Fruit fly (Drosophila melanogaster) whole organism, embryonic: ENCODE results near the gene upSET.

Experiments
- Atf6 ChIP-seq: fragments of 200-800 bp; sonication (Bioruptor generic); IDR thresholded peaks from 2 replicates; pipeline ENCODE4 v1.3.6; 2022; ENCODE audit warnings: missing biosample characterization, missing genetic modification characterization
- B-H2 ChIP-seq: fragments of 200-800 bp; sonication (Bioruptor generic); optimal IDR thresholded peaks from 2 replicates; lab custom pipeline; 2018; ENCODE audit warnings: missing biosample characterization, mild to moderate bottlenecking, missing genetic modification characterization
- Bgb ChIP-seq: fragments of 200-800 bp; sonication (Bioruptor generic); IDR thresholded peaks from 2 replicates; pipeline ENCODE4 v1.3.6; 2022; ENCODE audit warnings: missing biosample characterization, missing genetic modification characterization; ENCODE audit not compliant: partially characterized antibody
- CG10543 ChIP-seq: fragments of 200-800 bp; sonication (Bioruptor generic); optimal IDR thresholded peaks from 3 replicates; lab custom pipeline; 2017; ENCODE audit warnings: missing biosample characterization, mild to moderate bottlenecking, missing genetic modification characterization, moderate library complexity
- CG11398 ChIP-seq: fragments of 200-800 bp; sonication (Bioruptor generic); optimal IDR thresholded peaks from 2 replicates; lab custom pipeline; 2016; ENCODE audit warnings: missing biosample characterization, missing genetic modification characterization
- CG13296 ChIP-seq: fragments of 200-800 bp; sonication (Bioruptor generic); optimal IDR thresholded peaks from 3 replicates; lab custom pipeline; 2018; ENCODE audit warnings: missing biosample characterization, mild to moderate bottlenecking, missing genetic modification characterization
- CG15011 ChIP-seq: fragments of 200-800 bp; sonication (Bioruptor generic); optimal IDR thresholded peaks from 3 replicates; lab custom pipeline; 2018; ENCODE audit warnings: missing biosample characterization, mild to moderate bottlenecking, missing genetic modification characterization
- CG15514 ChIP-seq: fragments of 200-800 bp; sonication (Bioruptor generic); optimal IDR thresholded peaks from 3 replicates; lab custom pipeline; 2017; ENCODE audit warnings: missing biosample characterization, missing genetic modification characterization, mild to moderate bottlenecking, moderate library complexity, missing genetic modification reagents
- CG15601 ChIP-seq: fragments of 200-800 bp; sonication (Bioruptor generic); optimal IDR thresholded peaks from 3 replicates; lab custom pipeline; 2019; ENCODE audit warnings: missing biosample characterization, mild to moderate bottlenecking, missing genetic modification characterization, moderate library complexity
- CG18599 ChIP-seq: fragments of 200-800 bp; sonication (Bioruptor generic); optimal IDR thresholded peaks from 3 replicates; lab custom pipeline; 2017; ENCODE audit warnings: missing biosample characterization, missing genetic modification characterization, mild to moderate bottlenecking, moderate library complexity, missing genetic modification reagents
- CG2120 ChIP-seq: fragments of 200-800 bp; sonication (Bioruptor generic); optimal IDR thresholded peaks from 3 replicates; lab custom pipeline; 2016; ENCODE audit warnings: missing biosample characterization, missing genetic modification characterization
- CG2129 ChIP-seq: fragments of 200-800 bp; sonication (Bioruptor generic); IDR thresholded peaks from 2 replicates; pipeline ENCODE4 v1.3.6; 2022; ENCODE audit warnings: missing biosample characterization, missing genetic modification characterization; ENCODE audit not compliant: partially characterized antibody
- CG6765 ChIP-seq: fragments of 200-800 bp; sonication (Bioruptor generic); optimal IDR thresholded peaks from 3 replicates; lab custom pipeline; 2017; ENCODE audit warnings: missing biosample characterization, mild to moderate bottlenecking, missing genetic modification characterization
- CG6813 ChIP-seq: fragments of 200-800 bp; sonication (Bioruptor generic); optimal IDR thresholded peaks from 2 replicates; lab custom pipeline; 2017; ENCODE audit warnings: missing biosample characterization, missing genetic modification characterization, mild to moderate bottlenecking, moderate library complexity, missing genetic modification reagents
- CG8281 ChIP-seq: fragments of 200-800 bp; sonication (Bioruptor generic); optimal IDR thresholded peaks from 2 replicates; lab custom pipeline; 2018; ENCODE audit warnings: missing biosample characterization, mild to moderate bottlenecking, missing genetic modification characterization, moderate library complexity
- CG9727 ChIP-seq: fragments of 200-800 bp; sonication (Bioruptor generic); optimal IDR thresholded peaks from 3 replicates; lab custom pipeline; 2017; ENCODE audit warnings: missing biosample characterization, mild to moderate bottlenecking, missing genetic modification characterization
- Dek ChIP-seq: fragments of 200-800 bp; sonication (Bioruptor generic); optimal IDR thresholded peaks from 3 replicates; lab custom pipeline; 2019; ENCODE audit warnings: missing biosample characterization, mild to moderate bottlenecking, missing genetic modification characterization, moderate library complexity
- Ets65A ChIP-seq: fragments of 200-800 bp; sonication (Bioruptor generic); peaks from one replicate; lab custom pipeline; 2016; ENCODE audit warnings: missing biosample characterization, missing genetic modification characterization
- HHEX ChIP-seq: fragments of 200-800 bp; sonication (Bioruptor generic); optimal IDR thresholded peaks from 3 replicates; lab custom pipeline; 2017; ENCODE audit warnings: missing biosample characterization, mild to moderate bottlenecking, missing genetic modification characterization, missing genetic modification reagents
- Hmr ChIP-seq: fragments of 200-800 bp; sonication (Bioruptor generic); optimal IDR thresholded peaks from 3 replicates; lab custom pipeline; 2017; ENCODE audit warnings: mild to moderate bottlenecking, missing biosample characterization, missing genetic modification reagents, missing genetic modification characterization
- Hr39 ChIP-seq: fragments of >200 bp; optimal IDR thresholded peaks from 2 replicates; lab custom pipeline; 2017
- Jarid2 ChIP-seq: fragments of 200-800 bp; sonication (Bioruptor generic); optimal IDR thresholded peaks from 3 replicates; lab custom pipeline; 2017; ENCODE audit warnings: mild to moderate bottlenecking, missing biosample characterization, missing genetic modification reagents, missing genetic modification characterization
- Lpt ChIP-seq: fragments of >200 bp; optimal IDR thresholded peaks from 2 replicates; lab custom pipeline; 2018; ENCODE audit warnings: missing biosample characterization, missing genetic modification characterization
- Max ChIP-seq: fragments of 200-800 bp; sonication (Bioruptor generic); optimal IDR thresholded peaks from 2 replicates; lab custom pipeline; 2016; ENCODE audit warnings: missing biosample characterization, mild to moderate bottlenecking, missing genetic modification characterization
- Meics ChIP-seq: fragments of 200-800 bp; sonication (Bioruptor generic); optimal IDR thresholded peaks from 2 replicates; lab custom pipeline; 2017; ENCODE audit warnings: missing biosample characterization, mild to moderate bottlenecking, missing genetic modification characterization
- Pdp1 ChIP-seq, 2 experiments: fragments of 200-800 bp; sonication (Bioruptor generic); optimal IDR thresholded peaks; 3 replicates each; lab custom pipeline; 2016; ENCODE audit warnings: missing biosample characterization in 2 of 2, missing genetic modification characterization in 2 of 2, mild to moderate bottlenecking in 1 of 2, moderate library complexity in 1 of 2
- Rx ChIP-seq: fragments of 200-800 bp; sonication (Bioruptor generic); IDR thresholded peaks from 2 replicates; pipeline ENCODE4 v1.3.6; 2022; ENCODE audit warnings: missing biosample characterization, missing genetic modification characterization
- Usf ChIP-seq: fragments of 200-800 bp; sonication (Bioruptor generic); optimal IDR thresholded peaks from 2 replicates; lab custom pipeline; 2017; ENCODE audit warnings: missing genotype, missing biosample characterization, missing genetic modification characterization
- chm ChIP-seq: fragments of 200-800 bp; sonication (Bioruptor generic); IDR thresholded peaks from 2 replicates; pipeline ENCODE4 v1.3.6; 2022; ENCODE audit warnings: missing biosample characterization, missing genetic modification characterization
- dan ChIP-seq: fragments of 200-800 bp; sonication (Bioruptor generic); IDR thresholded peaks from 2 replicates; pipeline ENCODE4 v1.3.6; 2022; ENCODE audit warnings: missing biosample characterization, missing genetic modification characterization
- dysf ChIP-seq: fragments of 200-800 bp; sonication (Bioruptor generic); IDR thresholded peaks from 3 replicates; pipeline ENCODE4 v1.3.6; 2022; ENCODE audit warnings: missing biosample characterization, missing genetic modification characterization
- fd64A ChIP-seq: fragments of 200-800 bp; sonication (Bioruptor generic); optimal IDR thresholded peaks from 3 replicates; lab custom pipeline; 2018; ENCODE audit warnings: missing biosample characterization, mild to moderate bottlenecking, missing genetic modification characterization
- gsb ChIP-seq: fragments of 200-800 bp; sonication (Bioruptor generic); IDR thresholded peaks from 2 replicates; pipeline ENCODE4 v1.3.6; 2022; ENCODE audit warnings: missing biosample characterization, missing genetic modification characterization
- lab ChIP-seq: fragments of 200-800 bp; sonication (Bioruptor generic); optimal IDR thresholded peaks from 3 replicates; lab custom pipeline; 2017; ENCODE audit warnings: missing biosample characterization, missing genetic modification characterization, mild to moderate bottlenecking, moderate library complexity, missing genetic modification reagents
- nom ChIP-seq: fragments of 200-800 bp; sonication (Bioruptor generic); optimal IDR thresholded peaks from 2 replicates; lab custom pipeline; 2017; ENCODE audit warnings: missing biosample characterization, missing genetic modification characterization, mild to moderate bottlenecking, moderate library complexity, missing genetic modification reagents
- pita ChIP-seq: fragments of 200-800 bp; sonication (Bioruptor generic); optimal IDR thresholded peaks from 2 replicates; lab custom pipeline; 2017; ENCODE audit warnings: missing biosample characterization, mild to moderate bottlenecking, missing genetic modification characterization
- schlank ChIP-seq: fragments of 200-800 bp; sonication (Bioruptor generic); optimal IDR thresholded peaks from 2 replicates; lab custom pipeline; 2018; ENCODE audit warnings: missing biosample characterization, mild to moderate bottlenecking, missing genetic modification characterization
- slbo ChIP-seq: fragments of 200-800 bp; sonication (Bioruptor generic); IDR thresholded peaks from 2 replicates; pipeline ENCODE4 v1.3.6; 2022; ENCODE audit warnings: missing biosample characterization, missing genetic modification characterization

Gene upSET

dm6 chr3L:13973377-13974111 is 28.4 kb upstream of the upSET start, which contains the start of the genes CG13738 and Hsc70-1 (continued):
- no peak for TF ChIP-seq CG11398 (GFP tag; lab: Kevin White, UChicago)
- TF ChIP-seq CG2129 (GFP tag; lab: Robert Waterston, UW), result no peak
- TF ChIP-seq Pdp1 (GFP tag; optimal IDR thresholded peaks at IDR 0.05; lab: Kevin White, UChicago), result no peak
- no peak for TF ChIP-seq pita (GFP tag; lab: Kevin White, UChicago)
- no peak for TF ChIP-seq Usf (GFP tag; lab: Kevin White, UChicago)
- TF ChIP-seq dysf (GFP tag; lab: Robert Waterston, UW), result no peak
- no peak for TF ChIP-seq Rx (GFP tag; lab: Robert Waterston, UW)
- peak; percentile 39 for TF ChIP-seq CG13296 (GFP tag; lab: Kevin White, UChicago)
- no peak for TF ChIP-seq slbo (GFP tag; lab: Robert Waterston, UW)

- TF ChIP-seq Max (GFP tag; lab: Kevin White, UChicago) (no peak), Hr39 (lab: Kevin White, UChicago) (peak; percentile 68)
- TF ChIP-seq, all 482 proteins: peak for 1
Measured at dm6 chr3L:13982516-13982915, 19.4 kb upstream of the upSET start.

dm6 chr3L:13986330-13986729 is 15.6 kb upstream of the upSET start, which contains the start of gene CG17362:
CG17362 (plus strand) TSS chr3L:13986620.
- peak; percentile 28 for TF ChIP-seq HHEX (GFP tag; lab: Kevin White, UChicago)
- TF ChIP-seq CG9727 (GFP tag; lab: Kevin White, UChicago), result no peak
- no peak for TF ChIP-seq Jarid2
- TF ChIP-seq nom (GFP tag; lab: Kevin White, UChicago), result no peak
- peak; percentile 17 for TF ChIP-seq schlank (tag; lab: Kevin White, UChicago)
- peak; percentile 24 for TF ChIP-seq CG15514 (GFP tag; lab: Kevin White, UChicago)
- TF ChIP-seq lab (GFP tag; lab: Kevin White, UChicago), result peak; percentile 80
- TF ChIP-seq chm (GFP tag; lab: Robert Waterston, UW), result no peak
- no peak for TF ChIP-seq CG8281 (tag; lab: Kevin White, UChicago)
- TF ChIP-seq Hmr (GFP tag; lab: Kevin White, UChicago), result peak; percentile 37
- TF ChIP-seq CG18599, result peak; percentile 73
- TF ChIP-seq CG15601, result no peak
- no peak for TF ChIP-seq Bgb (GFP tag; lab: Robert Waterston, UW)
- no peak for TF ChIP-seq gsb
- no peak for TF ChIP-seq Dek
- TF ChIP-seq CG10543 (GFP tag; lab: Kevin White, UChicago), result peak; percentile 17
- TF ChIP-seq Ets65A (GFP tag; lab: Kevin White, UChicago), result peak; percentile 41
- TF ChIP-seq CG2120 (GFP tag; lab: Kevin White, UChicago), result peak; percentile 14
- TF ChIP-seq Lpt (GFP tag; lab: Kevin White, UChicago), result no peak
- peak; percentile 21 for TF ChIP-seq CG6765 (GFP tag; lab: Kevin White, UChicago)
- no peak for TF ChIP-seq fd64A (GFP tag; lab: Kevin White, UChicago)
- peak; percentile 18 for TF ChIP-seq CG6813 (GFP tag; lab: Kevin White, UChicago)
- no peak for TF ChIP-seq dan (GFP tag; lab: Robert Waterston, UW)
- TF ChIP-seq Atf6, result peak; percentile 21; the same call in 1 of the 2 replicates
- peak; percentile 45 for TF ChIP-seq Meics (GFP tag; lab: Kevin White, UChicago)
- peak; percentile 13 for TF ChIP-seq CG15011 (GFP tag; lab: Kevin White, UChicago)
- peak; percentile 4 for TF ChIP-seq B-H2 (GFP tag; lab: Kevin White, UChicago)
- TF ChIP-seq, all 482 proteins: peak for 15
